Worm (Caenorhabditis elegans) whole organism, L4 larva: ENCODE results near the gene C50D2.2.
A peak's percentile ranks its signal among the peaks of the same experiment; 100 is the strongest.

ENCODE experiments used
- F44E2.7 ChIP-seq: fragments of 200-800 bp; sonication (Bioruptor generic); IDR thresholded peaks from 2 replicates; pipeline ENCODE4 v2.1.2; 2022; ENCODE audit warnings: missing genetic modification characterization, missing compliant biosample characterization
- daf-12 ChIP-seq: fragments of 150-350 bp; optimal IDR thresholded peaks from 2 replicates; lab custom pipeline; 2014; ENCODE audit warnings: missing biosample characterization, missing genetic modification reagents, missing genetic modification characterization
- daf-8 ChIP-seq: fragments of 200-800 bp; sonication (Bioruptor generic); IDR thresholded peaks from 2 replicates; pipeline ENCODE4 v1.3.6; 2022; ENCODE audit warnings: missing genetic modification characterization, missing compliant biosample characterization
- dve-1 ChIP-seq: sonication (generic microtip); optimal IDR thresholded peaks from 2 replicates; lab custom pipeline; 2017; ENCODE audit warnings: antibody characterized with exemption, mild to moderate bottlenecking, missing genetic modification characterization, missing compliant biosample characterization; ENCODE audit not compliant: insufficient read depth
- fos-1 ChIP-seq: fragments of 150-350 bp; optimal IDR thresholded peaks from 2 replicates; lab custom pipeline; 2014; ENCODE audit warnings: missing biosample characterization, missing genetic modification characterization
- nhr-6 ChIP-seq: fragments of 150-350 bp; optimal IDR thresholded peaks from 2 replicates; lab custom pipeline; 2014; ENCODE audit warnings: missing biosample characterization, missing genetic modification characterization
- pqm-1 ChIP-seq: sonication (generic microtip); optimal IDR thresholded peaks from 2 replicates; lab custom pipeline; 2017; ENCODE audit warnings: missing biosample characterization, missing genetic modification characterization
- zag-1 ChIP-seq: fragments of 150-350 bp; optimal IDR thresholded peaks from 2 replicates; lab custom pipeline; 2014; ENCODE audit warnings: missing biosample characterization, missing genetic modification characterization

- no peak for TF ChIP-seq F44E2.7 (GFP tag; lab: Robert Waterston, UW)
- TF ChIP-seq nhr-6 (tag; lab: Kevin White, UChicago), result peak; percentile 59
- no peak for TF ChIP-seq daf-8
- TF ChIP-seq zag-1, result no peak
- TF ChIP-seq fos-1 (tag; lab: Kevin White, UChicago), result no peak
- no peak for TF ChIP-seq pqm-1 (tag; lab: Kevin White, UChicago)
- TF ChIP-seq dve-1 (tag; lab: Kevin White, UChicago), result peak; percentile 92
- no peak for TF ChIP-seq daf-12 (tag; lab: Kevin White, UChicago)
These were observed 46.9 kb downstream of the C50D2.2 start, which contains the start of gene mrpl-28 for ce11 chrII:155904-156303.
